Fruit fly (Drosophila melanogaster): ENCODE measurements around the gene CG7536.

DNA sequence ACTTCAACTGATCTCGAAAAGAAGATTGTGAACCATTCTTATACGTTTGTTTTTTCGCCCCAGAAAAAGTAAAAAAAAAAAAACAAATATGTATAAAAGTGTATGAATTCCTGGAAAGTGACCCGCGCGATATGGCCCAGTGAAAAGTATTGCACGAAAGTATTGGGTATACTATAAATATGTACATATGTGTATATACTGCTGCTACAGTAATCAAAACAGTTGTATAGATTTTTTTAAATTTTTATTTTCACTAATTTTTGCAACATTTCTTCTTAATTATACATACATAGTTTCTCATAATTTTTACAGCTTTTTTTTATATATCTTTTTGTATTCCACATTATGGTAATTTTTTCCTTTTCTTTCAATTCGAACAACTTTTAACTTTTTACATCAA, 41.8 kb upstream of the CG7536 start, which contains the start of gene CG43133:
- TF ChIP-seq Jra (GFP tag; optimal IDR thresholded peaks at IDR 0.05): no peak
- TF ChIP-seq Dif (GFP tag; optimal IDR thresholded peaks at IDR 0.05; ENCODE audit: partially characterized antibody): no peak
- TF ChIP-seq foxo (GFP tag; optimal IDR thresholded peaks at IDR 0.05): no peak
- no peak for TF ChIP-seq pan (optimal IDR thresholded peaks at IDR 0.05)
- no peak for TF ChIP-seq Dfd (GFP tag; optimal IDR thresholded peaks at IDR 0.05)
- TF ChIP-seq dsf (GFP tag; optimal IDR thresholded peaks at IDR 0.05; ENCODE audit: borderline replicate concordance): no peak
- TF ChIP-seq Myc (optimal IDR thresholded peaks at IDR 0.05): no peak
- TF ChIP-seq jim (GFP tag; optimal IDR thresholded peaks at IDR 0.05): no peak
- no peak for TF ChIP-seq psq (GFP tag; optimal IDR thresholded peaks at IDR 0.05)
- no peak for TF ChIP-seq dmrt93B (GFP tag; optimal IDR thresholded peaks at IDR 0.05)
- TF ChIP-seq Hr78 (GFP tag; optimal IDR thresholded peaks at IDR 0.05): no peak

All from whole organism, wandering third instar larva.